In genomic region chrIII:9765465-9765900, ce11 we compare ENCODE assay signal across 5 worm cellular contexts.
TF ChIP-seq lines count a peak whose summit lies in the region.

No protein-coding gene starts in this region.

TF ChIP-seq in whole organism, L1 larva, 84 proteins besides CTCF, POLR2A, EP300 and RAD21 (continues in another document):
- no peak for TF ChIP-seq nhr-84 (tag; optimal IDR thresholded peaks at IDR 0.05; lab: Kevin White, UChicago)
- peak; percentile 34 for TF ChIP-seq ceh-63 (GFP tag; optimal IDR thresholded peaks at IDR 0.05; lab: Kevin White, UChicago)
- peak; percentile 95 for TF ChIP-seq skn-1 (tag; optimal IDR thresholded peaks at IDR 0.05; lab: Kevin White, UChicago)
- peak; percentile 100 for TF ChIP-seq lin-14 (GFP tag; optimal IDR thresholded peaks at IDR 0.05; lab: Kevin White, UChicago)
- peak in 5 of 6 experiments; percentile 38 to 93 (median 75) for TF ChIP-seq elt-3 (tag; optimal IDR thresholded peaks at IDR 0.05; lab: Kevin White, UChicago)
- TF ChIP-seq unc-86 (tag; optimal IDR thresholded peaks at IDR 0.05; lab: Kevin White, UChicago): peak; percentile 99
- peak; percentile 86 for TF ChIP-seq mef-2 (tag; optimal IDR thresholded peaks at IDR 0.05; lab: Kevin White, UChicago)
- peak; percentile 95 for TF ChIP-seq sup-37 (GFP tag; optimal IDR thresholded peaks at IDR 0.05; lab: Kevin White, UChicago)
- peak; percentile 68 for TF ChIP-seq aha-1 (tag; optimal IDR thresholded peaks at IDR 0.05; lab: Kevin White, UChicago)
- TF ChIP-seq unc-98 (GFP tag; IDR thresholded peaks at IDR 0.05; lab: Robert Waterston, UW): peak; percentile 60; the same call in 1 of the 2 replicates
- TF ChIP-seq xbp-1 (tag; optimal IDR thresholded peaks at IDR 0.05; lab: Kevin White, UChicago): peak; percentile 97
- no peak for TF ChIP-seq blmp-1 (tag; optimal IDR thresholded peaks at IDR 0.05; lab: Kevin White, UChicago)
- TF ChIP-seq grh-1 (GFP tag; IDR thresholded peaks at IDR 0.05; lab: Robert Waterston, UW): peak; percentile 98
- TF ChIP-seq ztf-11 (tag; optimal IDR thresholded peaks at IDR 0.05; lab: Kevin White, UChicago): peak; percentile 36 to 97
- no peak for TF ChIP-seq tlp-1 (tag; optimal IDR thresholded peaks at IDR 0.05; lab: Kevin White, UChicago)
- no peak for TF ChIP-seq sptf-1 (tag; optimal IDR thresholded peaks at IDR 0.05; lab: Kevin White, UChicago)
- peak; percentile 99 for TF ChIP-seq nhr-47 (tag; optimal IDR thresholded peaks at IDR 0.05; lab: Kevin White, UChicago)
- peak; percentile 43 for TF ChIP-seq C34B4.2 (tag; optimal IDR thresholded peaks at IDR 0.05; lab: Kevin White, UChicago)

TF ChIP-seq in whole organism, L3 larva, 47 proteins besides CTCF, POLR2A, EP300 and RAD21 (continues in another document):
- TF ChIP-seq aly-2 (tag; optimal IDR thresholded peaks at IDR 0.05; lab: Kevin White, UChicago): peak; percentile 90
- TF ChIP-seq lsy-12 (tag; optimal IDR thresholded peaks at IDR 0.05; lab: Kevin White, UChicago): peak; percentile 99
- TF ChIP-seq lin-15B (tag; optimal IDR thresholded peaks at IDR 0.05; lab: Kevin White, UChicago): peak; percentile 95
- TF ChIP-seq snpc-4 (tag; optimal IDR thresholded peaks at IDR 0.05; lab: Kevin White, UChicago): peak; percentile 87
- TF ChIP-seq ZK546.5 (tag; optimal IDR thresholded peaks at IDR 0.05; lab: Kevin White, UChicago): peak; percentile 57
- peak; percentile 85 for TF ChIP-seq elt-1 (tag; optimal IDR thresholded peaks at IDR 0.05; lab: Kevin White, UChicago)
- peak; percentile 99 for TF ChIP-seq nhr-23 (tag; optimal IDR thresholded peaks at IDR 0.05; lab: Kevin White, UChicago)
- no peak for TF ChIP-seq ceh-16 (tag; optimal IDR thresholded peaks at IDR 0.05; lab: Kevin White, UChicago)
- TF ChIP-seq lin-39 (tag; optimal IDR thresholded peaks at IDR 0.05; lab: Kevin White, UChicago): peak; percentile 100
- peak; percentile 60 for TF ChIP-seq zag-1 (tag; optimal IDR thresholded peaks at IDR 0.05; lab: Kevin White, UChicago)
- TF ChIP-seq jun-1 (tag; optimal IDR thresholded peaks at IDR 0.05; lab: Kevin White, UChicago): peak; percentile 98
- no peak for TF ChIP-seq mml-1 (tag; optimal IDR thresholded peaks at IDR 0.05; lab: Kevin White, UChicago)
- peak; percentile 4 for TF ChIP-seq nhr-237 (tag; optimal IDR thresholded peaks at IDR 0.05; lab: Kevin White, UChicago)
- TF ChIP-seq mdl-1 (tag; optimal IDR thresholded peaks at IDR 0.05; lab: Kevin White, UChicago): peak; percentile 92
- peak; percentile 99 for TF ChIP-seq ama-1 (optimal IDR thresholded peaks at IDR 0.05; lab: Kevin White, UChicago)
- peak; percentile 98 for TF ChIP-seq nhr-43 (tag; optimal IDR thresholded peaks at IDR 0.05; lab: Kevin White, UChicago; ENCODE audit: poor library complexity, severe bottlenecking)
- TF ChIP-seq nhr-28 (tag; optimal IDR thresholded peaks at IDR 0.05; lab: Kevin White, UChicago): peak; percentile 16
- TF ChIP-seq fos-1 (tag; optimal IDR thresholded peaks at IDR 0.05; lab: Kevin White, UChicago): peak; percentile 92
- TF ChIP-seq fkh-2 (tag; optimal IDR thresholded peaks at IDR 0.05; lab: Kevin White, UChicago): no peak

TF ChIP-seq in whole organism, early embryonic, 17 proteins besides CTCF, POLR2A, EP300 and RAD21:
- TF ChIP-seq tbx-11 (GFP tag; IDR thresholded peaks at IDR 0.05; lab: Robert Waterston, UW): peak; percentile 83
- TF ChIP-seq flt-1 (GFP tag; IDR thresholded peaks at IDR 0.05; lab: Robert Waterston, UW): peak; percentile 89
- TF ChIP-seq ets-7 (tag; optimal IDR thresholded peaks at IDR 0.05; lab: Kevin White, UChicago): no peak
- TF ChIP-seq hnd-1 (tag; optimal IDR thresholded peaks at IDR 0.05; lab: Kevin White, UChicago): peak; percentile 26
- peak; percentile 96 for TF ChIP-seq sea-1 (GFP tag; conservative IDR thresholded peaks at IDR 0.05; lab: Robert Waterston, UW)
- TF ChIP-seq ceh-36 (tag; optimal IDR thresholded peaks at IDR 0.05; lab: Kevin White, UChicago): peak; percentile 87
- peak; percentile 89 for TF ChIP-seq hmg-4 (GFP tag; optimal IDR thresholded peaks at IDR 0.05; lab: Kevin White, UChicago)
- peak; percentile 97 for TF ChIP-seq tra-4 (tag; optimal IDR thresholded peaks at IDR 0.05; lab: Kevin White, UChicago)
- peak; percentile 81 for TF ChIP-seq hmbx-1 (tag; optimal IDR thresholded peaks at IDR 0.05; lab: Kevin White, UChicago)
- TF ChIP-seq ama-1 (optimal IDR thresholded peaks at IDR 0.05; lab: Kevin White, UChicago): peak; percentile 98
- peak; percentile 96 for TF ChIP-seq F13C5.2 (tag; optimal IDR thresholded peaks at IDR 0.05; lab: Kevin White, UChicago)
- peak; percentile 40 for TF ChIP-seq aly-1 (tag; optimal IDR thresholded peaks at IDR 0.05; lab: Kevin White, UChicago)
- peak; percentile 91 for TF ChIP-seq B0310.2 (tag; optimal IDR thresholded peaks at IDR 0.05; lab: Kevin White, UChicago)
- peak; percentile 82 for TF ChIP-seq pes-1 (GFP tag; IDR thresholded peaks at IDR 0.05; lab: Robert Waterston, UW)
- peak; percentile 81 for TF ChIP-seq scrt-1 (GFP tag; IDR thresholded peaks at IDR 0.05; lab: Robert Waterston, UW)
- TF ChIP-seq tbx-37 (GFP tag; conservative IDR thresholded peaks at IDR 0.05; lab: Robert Waterston, UW): peak; percentile 80; the same call in 1 of the 2 replicates
- peak; percentile 54 for TF ChIP-seq ceh-13 (GFP tag; optimal IDR thresholded peaks at IDR 0.05; lab: Kevin White, UChicago)

TF ChIP-seq in whole organism, midembryonic, 9 proteins besides CTCF, POLR2A, EP300 and RAD21:
- TF ChIP-seq ztf-29 (GFP tag; IDR thresholded peaks at IDR 0.05; lab: Robert Waterston, UW) (peak; percentile 64), tab-1 (GFP tag; IDR thresholded peaks at IDR 0.05; lab: Robert Waterston, UW) (peak; percentile 77), ref-1 (GFP tag; conservative IDR thresholded peaks at IDR 0.05; lab: Robert Waterston, UW) (peak; percentile 60; the same call in 1 of the 2 replicates), flt-1 (GFP tag; IDR thresholded peaks at IDR 0.05; lab: Robert Waterston, UW) (peak; percentile 96), klf-2 (GFP tag; conservative IDR thresholded peaks at IDR 0.05; lab: Robert Waterston, UW) (peak; percentile 56; the same call in 1 of the 2 replicates), T22C8.4 (GFP tag; IDR thresholded peaks at IDR 0.05; lab: Robert Waterston, UW) (peak; percentile 28), ztf-23 (GFP tag; IDR thresholded peaks at IDR 0.05; lab: Robert Waterston, UW) (peak; percentile 83), med-1 (GFP tag; optimal IDR thresholded peaks at IDR 0.05; lab: Kevin White, UChicago; ENCODE audit: insufficient read depth) (no peak), cog-1 (tag; optimal IDR thresholded peaks at IDR 0.05; lab: Kevin White, UChicago) (peak; percentile 97)

TF ChIP-seq in whole organism, young adult, 124 proteins besides CTCF, POLR2A, EP300 and RAD21 (continues in another document):
- TF ChIP-seq let-607 (tag; optimal IDR thresholded peaks at IDR 0.05; lab: Kevin White, UChicago) (peak; percentile 91 to 94), gei-17 (GFP tag; optimal IDR thresholded peaks at IDR 0.05; lab: Kevin White, UChicago) (peak; percentile 90), snpc-1.1 (tag; optimal IDR thresholded peaks at IDR 0.05; lab: Kevin White, UChicago; ENCODE audit: insufficient read depth) (no peak), dpl-1 (GFP tag; optimal IDR thresholded peaks at IDR 0.05; lab: Kevin White, UChicago) (peak; percentile 19), attf-6 (GFP tag; IDR thresholded peaks at IDR 0.05; lab: Robert Waterston, UW) (peak; percentile 44; the same call in 1 of the 2 replicates), ztf-6 (GFP tag; IDR thresholded peaks at IDR 0.05; lab: Robert Waterston, UW) (peak; percentile 77; the same call in 1 of the 2 replicates), sptf-2 (GFP tag; optimal IDR thresholded peaks at IDR 0.05; lab: Kevin White, UChicago) (peak; percentile 17), nhr-80 (tag; optimal IDR thresholded peaks at IDR 0.05; lab: Kevin White, UChicago) (peak; percentile 97), athp-1 (tag; optimal IDR thresholded peaks at IDR 0.05; lab: Kevin White, UChicago) (peak; percentile 93), F33H1.4 (GFP tag; IDR thresholded peaks at IDR 0.05; lab: Robert Waterston, UW) (peak; percentile 91), ceh-100 (GFP tag; IDR thresholded peaks at IDR 0.05; lab: Robert Waterston, UW) (peak; percentile 84), Y56A3A.18 (GFP tag; IDR thresholded peaks at IDR 0.05; lab: Robert Waterston, UW) (peak; percentile 94), ZK185.1 (tag; optimal IDR thresholded peaks at IDR 0.05; lab: Kevin White, UChicago; ENCODE audit: poor library complexity, severe bottlenecking) (peak; percentile 90), nfya-2 (GFP tag; IDR thresholded peaks at IDR 0.05; lab: Robert Waterston, UW) (0 out of 2 replicates have a peak, but pooled peaks have one; percentile 87), C17E4.6 (GFP tag; IDR thresholded peaks at IDR 0.05; lab: Robert Waterston, UW) (peak; percentile 96), F37B4.10 (GFP tag; IDR thresholded peaks at IDR 0.05; lab: Robert Waterston, UW) (peak; percentile 94; the same call in 1 of the 2 replicates), mes-4 (tag; optimal IDR thresholded peaks at IDR 0.05; lab: Kevin White, UChicago) (no peak), Y53F4B.3 (GFP tag; IDR thresholded peaks at IDR 0.05; lab: Robert Waterston, UW) (no peak), aptf-2 (GFP tag; conservative IDR thresholded peaks at IDR 0.05; lab: Robert Waterston, UW) (0 out of 2 replicates have a peak, but pooled peaks have one; percentile 40), nhr-179 (tag; optimal IDR thresholded peaks at IDR 0.05; lab: Kevin White, UChicago) (no peak), B0035.1 (tag; optimal IDR thresholded peaks at IDR 0.05; lab: Kevin White, UChicago) (peak; percentile 90), F57A8.1 (GFP tag; optimal IDR thresholded peaks at IDR 0.05; lab: Kevin White, UChicago) (peak; percentile 71), dox-1 (GFP tag; IDR thresholded peaks at IDR 0.05; lab: Robert Waterston, UW) (peak; percentile 97), rpc-1 (optimal IDR thresholded peaks at IDR 0.05; lab: Kevin White, UChicago) (peak; percentile 19), rpc-1 (tag; optimal IDR thresholded peaks at IDR 0.05; lab: Kevin White, UChicago) (no peak), F57C9.4 (tag; optimal IDR thresholded peaks at IDR 0.05; lab: Kevin White, UChicago) (peak; percentile 95), pbrm-1 (GFP tag; IDR thresholded peaks at IDR 0.05; lab: Robert Waterston, UW) (peak; percentile 97), unc-62 (GFP tag; optimal IDR thresholded peaks at IDR 0.05; lab: Kevin White, UChicago) (peak; percentile 37), F22D6.2 (tag; optimal IDR thresholded peaks at IDR 0.05; lab: Kevin White, UChicago) (peak; percentile 89), aptf-3 (GFP tag; IDR thresholded peaks at IDR 0.05; lab: Robert Waterston, UW) (no peak), Y95B8A.8 (GFP tag; IDR thresholded peaks at IDR 0.05; lab: Robert Waterston, UW) (peak; percentile 96), hlh-12 (tag; optimal IDR thresholded peaks at IDR 0.05; lab: Kevin White, UChicago) (no peak), ccch-3 (GFP tag; optimal IDR thresholded peaks at IDR 0.05; lab: Kevin White, UChicago) (peak; percentile 59), ceh-40 (GFP tag; IDR thresholded peaks at IDR 0.05; lab: Robert Waterston, UW) (peak; percentile 79)

Comparison
In these comparisons a context has a peak if more than half of its experiments do, and no peak if none do; other contexts are left out.
1. Of the 8 proteins assayed by ChIP-seq in both whole organism, young adult and whole organism, L1 larva: peak only in whole organism, young adult: none; only in whole organism, L1 larva: efl-1; in both: ama-1, dpl-1, lin-35, nhr-90, snpc-4, unc-130 and 1 more; in neither: 0.